Worm (Caenorhabditis elegans) whole organism, L3 larva: ENCODE measurements around the gene ceh-63.

Source experiments
- ZK546.5 ChIP-seq: sonication (generic microtip); optimal IDR thresholded peaks from 2 replicates; lab custom pipeline; 2017; ENCODE audit warnings: missing biosample characterization, missing genetic modification characterization
- ceh-16 ChIP-seq: sonication (generic microtip); optimal IDR thresholded peaks from 2 replicates; lab custom pipeline; 2017; ENCODE audit warnings: missing biosample characterization, missing genetic modification characterization
- ceh-28 ChIP-seq: fragments of 150-350 bp; optimal IDR thresholded peaks from 2 replicates; lab custom pipeline; 2014; ENCODE audit warnings: missing biosample characterization, missing genetic modification reagents, missing genetic modification characterization
- ceh-82 ChIP-seq: fragments of 150-350 bp; optimal IDR thresholded peaks from 2 replicates; lab custom pipeline; 2014; ENCODE audit warnings: missing biosample characterization, missing genetic modification characterization
- ceh-9 ChIP-seq: sonication (generic microtip); optimal IDR thresholded peaks from 2 replicates; lab custom pipeline; 2018; ENCODE audit warnings: missing biosample characterization, missing genetic modification characterization
- daf-12 ChIP-seq: fragments of 150-350 bp; optimal IDR thresholded peaks from 2 replicates; lab custom pipeline; 2014; ENCODE audit warnings: missing biosample characterization, missing genetic modification reagents, missing genetic modification characterization
- egl-5 ChIP-seq: fragments of 150-350 bp; optimal IDR thresholded peaks from 2 replicates; lab custom pipeline; 2017; ENCODE audit warnings: missing biosample characterization, missing genetic modification reagents, missing genetic modification characterization, inconsistent platforms
- elt-1 ChIP-seq: fragments of 150-350 bp; optimal IDR thresholded peaks from 2 replicates; lab custom pipeline; 2014; ENCODE audit warnings: missing biosample characterization, missing genetic modification characterization
- eor-1 ChIP-seq, 2 experiments: fragments of 150-350 bp; optimal IDR thresholded peaks; 2 replicates each; lab custom pipeline; 2014 to 2018; ENCODE audit warnings: missing biosample characterization in 2 of 2, missing genetic modification characterization in 2 of 2
- fkh-2 ChIP-seq: fragments of 150-350 bp; optimal IDR thresholded peaks from 2 replicates; lab custom pipeline; 2014; ENCODE audit warnings: missing biosample characterization, missing genetic modification reagents, missing genetic modification characterization
- fos-1 ChIP-seq: fragments of 150-350 bp; optimal IDR thresholded peaks from 2 replicates; lab custom pipeline; 2014; ENCODE audit warnings: missing biosample characterization, missing genetic modification characterization
- hmg-11 ChIP-seq: sonication (generic microtip); optimal IDR thresholded peaks from 2 replicates; lab custom pipeline; 2016; ENCODE audit warnings: missing genetic modification characterization, missing compliant biosample characterization
- lin-15B ChIP-seq: fragments of 150-350 bp; optimal IDR thresholded peaks from 2 replicates; lab custom pipeline; 2014; ENCODE audit warnings: missing biosample characterization, missing genetic modification characterization
- lin-39 ChIP-seq: fragments of 150-350 bp; optimal IDR thresholded peaks from 2 replicates; lab custom pipeline; 2018; ENCODE audit warnings: missing biosample characterization, missing genetic modification reagents, missing genetic modification characterization
- lsy-12 ChIP-seq: sonication (generic microtip); optimal IDR thresholded peaks from 2 replicates; lab custom pipeline; 2016; ENCODE audit warnings: mild to moderate bottlenecking, missing genetic modification characterization, missing compliant biosample characterization
- mdl-1 ChIP-seq: fragments of 150-350 bp; optimal IDR thresholded peaks from 2 replicates; lab custom pipeline; 2014; ENCODE audit warnings: missing biosample characterization, missing genetic modification characterization
- mml-1 ChIP-seq: fragments of 150-350 bp; sonication (generic microtip); optimal IDR thresholded peaks from 3 replicates; lab custom pipeline; 2014; ENCODE audit warnings: missing biosample characterization, missing genetic modification characterization
- nfya-1 ChIP-seq: sonication (generic microtip); optimal IDR thresholded peaks from 2 replicates; lab custom pipeline; 2017; ENCODE audit warnings: missing genetic modification characterization, mild to moderate bottlenecking, missing compliant biosample characterization, antibody characterized with exemption, moderate library complexity; ENCODE audit not compliant: insufficient read depth
- nhr-12 ChIP-seq: fragments of 150-350 bp; optimal IDR thresholded peaks from 2 replicates; lab custom pipeline; 2014; ENCODE audit warnings: missing biosample characterization, missing genetic modification characterization
- nhr-23 ChIP-seq: fragments of 150-350 bp; optimal IDR thresholded peaks from 2 replicates; lab custom pipeline; 2014; ENCODE audit warnings: missing biosample characterization, missing genetic modification reagents, missing genetic modification characterization
- nhr-237 ChIP-seq: fragments of 150-350 bp; optimal IDR thresholded peaks from 2 replicates; lab custom pipeline; 2014; ENCODE audit warnings: missing biosample characterization, missing genetic modification characterization
- nhr-28 ChIP-seq: fragments of 150-350 bp; optimal IDR thresholded peaks from 2 replicates; lab custom pipeline; 2014; ENCODE audit warnings: missing biosample characterization, missing genetic modification characterization
- nhr-67 ChIP-seq: fragments of 150-350 bp; optimal IDR thresholded peaks from 2 replicates; lab custom pipeline; 2014; ENCODE audit warnings: missing biosample characterization, missing genetic modification characterization
- nhr-76 ChIP-seq: fragments of 150-350 bp; sonication (generic microtip); optimal IDR thresholded peaks from 5 replicates; lab custom pipeline; 2014; ENCODE audit warnings: missing biosample characterization, missing genetic modification characterization
- nhr-77 ChIP-seq: fragments of 150-350 bp; optimal IDR thresholded peaks from 2 replicates; lab custom pipeline; 2014; ENCODE audit warnings: missing biosample characterization, missing genetic modification characterization
- pqm-1 ChIP-seq: fragments of 150-350 bp; optimal IDR thresholded peaks from 2 replicates; lab custom pipeline; 2017; ENCODE audit warnings: missing biosample characterization, missing genetic modification characterization, inconsistent platforms
- skn-1 ChIP-seq: fragments of 150-350 bp; optimal IDR thresholded peaks from 2 replicates; lab custom pipeline; 2014; ENCODE audit warnings: missing biosample characterization, missing genetic modification characterization
- snpc-4 ChIP-seq: fragments of 150-350 bp; optimal IDR thresholded peaks from 2 replicates; lab custom pipeline; 2014; ENCODE audit warnings: missing biosample characterization, missing genetic modification characterization
- tbx-2 ChIP-seq: sonication (generic microtip); optimal IDR thresholded peaks from 2 replicates; lab custom pipeline; 2016; ENCODE audit warnings: mild to moderate bottlenecking, missing genetic modification characterization, missing compliant biosample characterization
- unc-39 ChIP-seq: sonication (generic microtip); optimal IDR thresholded peaks from 4 replicates; lab custom pipeline; 2017; ENCODE audit warnings: missing biosample characterization, missing genetic modification characterization
- unc-62 ChIP-seq: fragments of 150-350 bp; sonication (generic microtip); optimal IDR thresholded peaks from 4 replicates; lab custom pipeline; 2014; ENCODE audit warnings: missing biosample characterization, missing genetic modification reagents, missing genetic modification characterization
- ztf-4 ChIP-seq: fragments of 150-350 bp; optimal IDR thresholded peaks from 2 replicates; lab custom pipeline; 2014; ENCODE audit warnings: missing biosample characterization, missing genetic modification characterization

The ceh-63 gene

ce11 chrX:3673584-3674108 lies at the start of gene ceh-63:
TSS of gene ceh-63 (minus strand) at chrX:3674058.
- TF ChIP-seq snpc-4 (no peak), nhr-67 (tag; lab: Kevin White, UChicago) (no peak), lsy-12 (tag; lab: Kevin White, UChicago) (no peak), mml-1 (tag; lab: Kevin White, UChicago) (no peak), nhr-237 (tag; lab: Kevin White, UChicago) (no peak), tbx-2 (tag; lab: Kevin White, UChicago) (no peak), unc-39 (tag; lab: Kevin White, UChicago) (no peak), nhr-28 (no peak), fkh-2 (tag; lab: Kevin White, UChicago) (no peak), ceh-9 (no peak), unc-62 (GFP tag; lab: Kevin White, UChicago) (no peak), eor-1 (tag; optimal IDR thresholded peaks at IDR 0.05; lab: Kevin White, UChicago) (no peak), nhr-12 (no peak), fos-1 (no peak)

ce11 chrX:3715835-3716234 lies 42.0 kb upstream of the ceh-63 start:
- TF ChIP-seq nhr-237 (tag; lab: Kevin White, UChicago) (no peak), mml-1 (tag; lab: Kevin White, UChicago) (no peak)
- TF ChIP-seq, all 47 proteins: peak for 0

ce11 chrX:3714797-3715196 lies 40.9 kb upstream of the ceh-63 start, which contains the start of gene C01C4.2:
TSS of gene C01C4.2 (plus strand) at chrX:3715097.
- TF ChIP-seq skn-1 (tag; lab: Kevin White, UChicago) (no peak), nhr-76 (no peak)

- TF ChIP-seq lin-39 = peak; percentile 52
- TF ChIP-seq nfya-1 (tag; lab: Kevin White, UChicago) = peak; percentile 26
- TF ChIP-seq egl-5 (tag; lab: Kevin White, UChicago) = peak; percentile 38
- TF ChIP-seq ztf-4 (tag; lab: Kevin White, UChicago) = no peak
Measured at ce11 chrX:3711581-3712101, 37.8 kb upstream of the ceh-63 start.

ce11 chrX:3709747-3710146 lies 35.9 kb upstream of the ceh-63 start:
- no peak for TF ChIP-seq ceh-9
- TF ChIP-seq daf-12 (tag; lab: Kevin White, UChicago) = no peak
- no peak for TF ChIP-seq nhr-77 (tag; lab: Kevin White, UChicago)
- TF ChIP-seq ceh-28 (tag; lab: Kevin White, UChicago) = no peak
- TF ChIP-seq nhr-23 (tag; lab: Kevin White, UChicago) = no peak
- TF ChIP-seq skn-1 (tag; lab: Kevin White, UChicago) = no peak
- TF ChIP-seq snpc-4 = no peak
- TF ChIP-seq tbx-2 (tag; lab: Kevin White, UChicago) = no peak

- TF ChIP-seq unc-39 (tag; lab: Kevin White, UChicago) (no peak), ZK546.5 (tag; lab: Kevin White, UChicago) (no peak), eor-1 (tag; optimal IDR thresholded peaks at IDR 0.05; lab: Kevin White, UChicago) (no peak), lin-15B (tag; lab: Kevin White, UChicago) (no peak), hmg-11 (tag; lab: Kevin White, UChicago) (no peak), pqm-1 (tag; lab: Kevin White, UChicago) (no peak)
Measured at ce11 chrX:3706319-3706718, 32.5 kb upstream of the ceh-63 start.

- no peak for TF ChIP-seq ceh-28 (tag; lab: Kevin White, UChicago)
- TF ChIP-seq lin-39 = peak; percentile 54
Measured at ce11 chrX:3705319-3705718, 31.5 kb upstream of the ceh-63 start.

- TF ChIP-seq mdl-1 (tag; lab: Kevin White, UChicago) (no peak), egl-5 (tag; lab: Kevin White, UChicago) (no peak), ceh-16 (tag; lab: Kevin White, UChicago) (no peak), mml-1 (tag; lab: Kevin White, UChicago) (no peak), snpc-4 (no peak), skn-1 (tag; lab: Kevin White, UChicago) (no peak), ceh-9 (no peak), lin-39 (no peak), eor-1 (tag; optimal IDR thresholded peaks at IDR 0.05; lab: Kevin White, UChicago) (no peak), ceh-82 (tag; lab: Kevin White, UChicago) (no peak), elt-1 (tag; lab: Kevin White, UChicago) (no peak), ztf-4 (tag; lab: Kevin White, UChicago) (no peak), nhr-77 (tag; lab: Kevin White, UChicago) (no peak)
Measured at ce11 chrX:3701861-3702260, 28.0 kb upstream of the ceh-63 start.
